Fruit fly (Drosophila melanogaster): Measurements from ENCODE around the gene yellow-e2.

dm6 chr3R:13433623-13434022 is 26.8 kb upstream of the yellow-e2 start:
- TF ChIP-seq psq (optimal IDR thresholded peaks at IDR 0.05): no peak
- TF ChIP-seq pan (optimal IDR thresholded peaks at IDR 0.05): no peak
- no peak for TF ChIP-seq CG8478 (optimal IDR thresholded peaks at IDR 0.05)
- TF ChIP-seq usp (GFP tag; optimal IDR thresholded peaks at IDR 0.05): no peak
